Worm (Caenorhabditis elegans) whole organism, young adult: ENCODE measurements around the gene tir-1.

Source experiments
- F49E8.2 ChIP-seq: sonication (generic microtip); optimal IDR thresholded peaks from 3 replicates; lab custom pipeline; 2017; ENCODE audit warnings: missing genetic modification characterization, mild to moderate bottlenecking, missing compliant biosample characterization, antibody characterized with exemption, moderate library complexity; ENCODE audit not compliant: insufficient read depth
- T07F8.4 ChIP-seq: sonication (generic microtip); optimal IDR thresholded peaks from 2 replicates; lab custom pipeline; 2016; ENCODE audit warnings: mild to moderate bottlenecking, missing genetic modification characterization, moderate library complexity, missing compliant biosample characterization
- Y53F4B.3 ChIP-seq: fragments of 200-800 bp; sonication (Bioruptor generic); IDR thresholded peaks from 2 replicates; pipeline ENCODE4 v1.3.6; 2022; ENCODE audit warnings: missing genetic modification reagents, missing genetic modification characterization, missing compliant biosample characterization
- ZK185.1 ChIP-seq: sonication (generic microtip); optimal IDR thresholded peaks from 2 replicates; lab custom pipeline; 2016; ENCODE audit warnings: mild to moderate bottlenecking, missing genetic modification characterization, missing compliant biosample characterization; ENCODE audit not compliant: poor library complexity, severe bottlenecking
- aptf-3 ChIP-seq: fragments of 200-800 bp; sonication (Bioruptor generic); IDR thresholded peaks from 2 replicates; pipeline ENCODE4 v1.3.6; 2022; ENCODE audit warnings: missing genetic modification characterization, missing compliant biosample characterization
- attf-5 ChIP-seq: fragments of 200-800 bp; sonication (Bioruptor generic); optimal IDR thresholded peaks from 2 replicates; lab custom pipeline; 2018; ENCODE audit warnings: mild to moderate bottlenecking, missing genetic modification characterization, missing compliant biosample characterization
- bed-2 ChIP-seq: fragments of 200-800 bp; sonication (Bioruptor generic); IDR thresholded peaks from 2 replicates; pipeline ENCODE4 v1.3.6; 2022; ENCODE audit warnings: missing genetic modification reagents, missing genetic modification characterization, missing compliant biosample characterization
- cebp-1 ChIP-seq, 2 experiments: fragments of 200-800 bp in 1 of 2; sonication (Bioruptor generic) in 1 of 2; sonication (generic microtip) in 1 of 2; IDR thresholded peaks in 1 of 2; optimal IDR thresholded peaks in 1 of 2; 2 replicates each; pipeline versions ENCODE4 v1.3.6 to Lab custom; 2017 to 2022; ENCODE audit warnings: missing compliant biosample characterization in 2 of 2, missing genetic modification characterization in 2 of 2, mild to moderate bottlenecking in 1 of 2, missing genetic modification reagents in 1 of 2, moderate library complexity in 1 of 2
- cebp-2 ChIP-seq: fragments of 200-800 bp; sonication (Bioruptor generic); IDR thresholded peaks from 2 replicates; pipeline ENCODE4 v1.3.6; 2022; ENCODE audit warnings: missing genetic modification characterization, missing compliant biosample characterization
- ceh-40 ChIP-seq: fragments of 200-800 bp; sonication (Bioruptor generic); IDR thresholded peaks from 2 replicates; pipeline ENCODE4 v1.3.6; 2022; ENCODE audit warnings: missing genetic modification characterization, missing compliant biosample characterization
- ceh-79 ChIP-seq: sonication (generic microtip); optimal IDR thresholded peaks from 2 replicates; lab custom pipeline; 2017; ENCODE audit warnings: mild to moderate bottlenecking, missing genetic modification characterization, missing compliant biosample characterization
- chd-7 ChIP-seq: sonication (generic microtip); optimal IDR thresholded peaks from 2 replicates; lab custom pipeline; 2016; ENCODE audit warnings: mild to moderate bottlenecking, missing genetic modification characterization, moderate library complexity, missing compliant biosample characterization
- die-1 ChIP-seq: sonication (generic microtip); optimal IDR thresholded peaks from 2 replicates; lab custom pipeline; 2016; ENCODE audit warnings: missing genotype, mild to moderate bottlenecking, missing genetic modification characterization, missing compliant biosample characterization
- dox-1 ChIP-seq: fragments of 200-800 bp; sonication (Bioruptor generic); IDR thresholded peaks from 2 replicates; pipeline ENCODE4 v1.3.6; 2022; ENCODE audit warnings: missing genetic modification reagents, missing genetic modification characterization, missing compliant biosample characterization
- egl-44 ChIP-seq: fragments of 200-800 bp; sonication (Bioruptor generic); IDR thresholded peaks from 2 replicates; pipeline ENCODE4 v1.3.6; 2022; ENCODE audit warnings: missing genetic modification reagents, missing genetic modification characterization, missing compliant biosample characterization
- ets-4 ChIP-seq: fragments of 200-800 bp; sonication (Bioruptor generic); optimal IDR thresholded peaks from 2 replicates; lab custom pipeline; 2018; ENCODE audit warnings: mild to moderate bottlenecking, missing genetic modification characterization, missing compliant biosample characterization
- hmg-1.2 ChIP-seq: fragments of 200-800 bp; sonication (Bioruptor generic); IDR thresholded peaks from 2 replicates; pipeline ENCODE4 v1.3.6; 2022; ENCODE audit warnings: missing genetic modification reagents, missing genetic modification characterization, missing compliant biosample characterization
- let-526 ChIP-seq: fragments of 200-800 bp; sonication (Bioruptor generic); IDR thresholded peaks from 2 replicates; pipeline ENCODE4 v1.3.6; 2022; ENCODE audit warnings: missing genetic modification reagents, missing genetic modification characterization, missing compliant biosample characterization
- lin-35 ChIP-seq, 3 experiments: fragments of 150-350 bp in 2 of 3; sonication (generic microtip) in 1 of 3; optimal IDR thresholded peaks; 2 replicates each; lab custom pipeline; 2014 to 2018; ENCODE audit warnings: missing biosample characterization in 3 of 3, missing genetic modification characterization in 3 of 3, missing genetic modification reagents in 3 of 3
- lin-40 ChIP-seq: sonication (generic microtip); optimal IDR thresholded peaks from 2 replicates; lab custom pipeline; 2016; ENCODE audit warnings: missing genetic modification characterization, mild to moderate bottlenecking, missing compliant biosample characterization, missing genotype, missing genetic modification reagents
- lir-1 ChIP-seq: fragments of 200-800 bp; sonication (Bioruptor generic); conservative IDR thresholded peaks from 2 replicates; pipeline ENCODE4 v1.3.6; 2022; ENCODE audit warnings: missing genetic modification reagents, missing genetic modification characterization, missing compliant biosample characterization
- lsy-27 ChIP-seq: sonication (generic microtip); optimal IDR thresholded peaks from 2 replicates; lab custom pipeline; 2017; ENCODE audit warnings: missing genetic modification characterization, mild to moderate bottlenecking, missing compliant biosample characterization, antibody characterized with exemption, missing genotype, borderline replicate concordance; ENCODE audit not compliant: insufficient read depth
- mcd-1 ChIP-seq: fragments of 200-800 bp; sonication (Bioruptor generic); IDR thresholded peaks from 2 replicates; pipeline ENCODE4 v1.3.6; 2022; ENCODE audit warnings: missing genetic modification reagents, missing genetic modification characterization, missing compliant biosample characterization
- nfyb-1 ChIP-seq: fragments of 200-800 bp; sonication (Bioruptor generic); IDR thresholded peaks from 2 replicates; pipeline ENCODE4 v1.3.6; 2022; ENCODE audit warnings: missing genetic modification reagents, missing genetic modification characterization, missing compliant biosample characterization
- nhr-80 ChIP-seq: sonication (generic microtip); optimal IDR thresholded peaks from 2 replicates; lab custom pipeline; 2016; ENCODE audit warnings: missing genetic modification characterization, missing compliant biosample characterization
- pha-4 ChIP-seq: fragments of 150-350 bp; sonication (generic microtip); optimal IDR thresholded peaks from 2 replicates; lab custom pipeline; 2014; ENCODE audit warnings: missing biosample characterization, missing genetic modification reagents, missing genetic modification characterization
- snpc-3.4 ChIP-seq: sonication (generic microtip); optimal IDR thresholded peaks from 2 replicates; lab custom pipeline; 2017; ENCODE audit warnings: missing genetic modification characterization, mild to moderate bottlenecking, missing compliant biosample characterization, antibody characterized with exemption, moderate library complexity, missing genotype, missing genetic modification reagents
- snpc-4 ChIP-seq, 5 experiments: fragments of 150-350 bp in 1 of 5; sonication (generic microtip) in 4 of 5; optimal IDR thresholded peaks; 2 replicates each; lab custom pipeline; 2014 to 2018; ENCODE audit warnings: missing genetic modification characterization in 5 of 5, missing biosample characterization in 3 of 5, antibody characterized with exemption in 2 of 5, mild to moderate bottlenecking in 2 of 5, missing compliant biosample characterization in 2 of 5, missing genotype in 2 of 5, moderate library complexity in 2 of 5, missing genetic modification reagents in 1 of 5
- somi-1 ChIP-seq: fragments of 200-800 bp; sonication (Bioruptor generic); optimal IDR thresholded peaks from 2 replicates; lab custom pipeline; 2018; ENCODE audit warnings: mild to moderate bottlenecking, missing genetic modification characterization, missing compliant biosample characterization
- sptf-2 ChIP-seq: fragments of 200-800 bp; sonication (Bioruptor generic); optimal IDR thresholded peaks from 2 replicates; lab custom pipeline; 2018; ENCODE audit warnings: mild to moderate bottlenecking, missing genetic modification characterization, missing compliant biosample characterization
- tbp1 ChIP-seq: fragments of 200-800 bp; sonication (Bioruptor generic); optimal IDR thresholded peaks from 2 replicates; lab custom pipeline; 2018; ENCODE audit warnings: mild to moderate bottlenecking, missing genetic modification characterization, missing compliant biosample characterization
- ztf-26 ChIP-seq: sonication (generic microtip); optimal IDR thresholded peaks from 2 replicates; lab custom pipeline; 2017; ENCODE audit warnings: missing genetic modification characterization, missing compliant biosample characterization

Gene tir-1

ce11 chrIII:3887586-3887985 lies 13.9 kb downstream of the tir-1 start:
- TF ChIP-seq cebp-1 (GFP tag; IDR thresholded peaks at IDR 0.05; lab: Robert Waterston, UW) (no peak), cebp-1 (tag; optimal IDR thresholded peaks at IDR 0.05; lab: Kevin White, UChicago) (peak; percentile 48), ceh-79 (tag; lab: Kevin White, UChicago) (no peak), snpc-3.4 (no peak), bed-2 (GFP tag; lab: Robert Waterston, UW) (no peak), ztf-26 (tag; lab: Kevin White, UChicago) (no peak), hmg-1.2 (GFP tag; lab: Robert Waterston, UW) (peak; percentile 24; the same call in 1 of the 2 replicates), nhr-80 (tag; lab: Kevin White, UChicago) (peak; percentile 91), lsy-27 (tag; lab: Kevin White, UChicago) (no peak), die-1 (tag; lab: Kevin White, UChicago) (no peak), lin-35 (GFP tag; optimal IDR thresholded peaks at IDR 0.05; lab: Kevin White, UChicago) (no peak), let-526 (GFP tag; lab: Robert Waterston, UW) (no peak), sptf-2 (GFP tag; lab: Kevin White, UChicago) (no peak), dox-1 (GFP tag; lab: Robert Waterston, UW) (peak; percentile 74), ceh-40 (GFP tag; lab: Robert Waterston, UW) (no peak), attf-5 (GFP tag; lab: Kevin White, UChicago) (peak; percentile 12), aptf-3 (no peak), lir-1 (GFP tag; lab: Robert Waterston, UW) (no peak)

- TF ChIP-seq lin-35 (GFP tag; optimal IDR thresholded peaks at IDR 0.05; lab: Kevin White, UChicago), result no peak
- 0 out of 2 replicates have a peak, but pooled peaks have one; percentile 12 for TF ChIP-seq hmg-1.2 (GFP tag; lab: Robert Waterston, UW)
These were observed 18.3 kb downstream of the tir-1 start for ce11 chrIII:3883146-3883545.

ce11 chrIII:3878986-3879756 lies 22.3 kb downstream of the tir-1 start:
- TF ChIP-seq somi-1 (GFP tag; lab: Kevin White, UChicago) (no peak), snpc-4 (GFP tag; optimal IDR thresholded peaks at IDR 0.05; lab: Kevin White, UChicago) (no peak), snpc-4 (tag; optimal IDR thresholded peaks at IDR 0.05; lab: Kevin White, UChicago) (peak in 2 of 4 experiments; percentile 20 to 40), T07F8.4 (tag; lab: Kevin White, UChicago) (no peak), cebp-1 (GFP tag; IDR thresholded peaks at IDR 0.05; lab: Robert Waterston, UW) (no peak), cebp-1 (tag; optimal IDR thresholded peaks at IDR 0.05; lab: Kevin White, UChicago) (peak; percentile 75), mcd-1 (GFP tag; lab: Robert Waterston, UW) (no peak)

ce11 chrIII:3876197-3876897 lies 25.1 kb downstream of the tir-1 start:
- TF ChIP-seq nhr-80 (tag; lab: Kevin White, UChicago) (peak; percentile 9), cebp-2 (GFP tag; lab: Robert Waterston, UW) (0 out of 2 replicates have a peak, but pooled peaks have one; percentile 34), lir-1 (GFP tag; lab: Robert Waterston, UW) (no peak)

- TF ChIP-seq ZK185.1 (peak; percentile 6), chd-7 (peak; percentile 36), pha-4 (peak; percentile 32), Y53F4B.3 (GFP tag; lab: Robert Waterston, UW) (no peak), hmg-1.2 (GFP tag; lab: Robert Waterston, UW) (no peak), cebp-1 (GFP tag; IDR thresholded peaks at IDR 0.05; lab: Robert Waterston, UW) (peak; percentile 18; the same call in 1 of the 2 replicates), cebp-1 (tag; optimal IDR thresholded peaks at IDR 0.05; lab: Kevin White, UChicago) (peak; percentile 60), lin-40 (tag; lab: Kevin White, UChicago) (peak; percentile 22), ets-4 (GFP tag; lab: Kevin White, UChicago) (no peak), tbp1 (no peak), nhr-80 (tag; lab: Kevin White, UChicago) (peak; percentile 9), egl-44 (GFP tag; lab: Robert Waterston, UW) (0 out of 2 replicates have a peak, but pooled peaks have one; percentile 53), nfyb-1 (GFP tag; lab: Robert Waterston, UW) (peak; percentile 48; the same call in 1 of the 2 replicates), attf-5 (GFP tag; lab: Kevin White, UChicago) (no peak), F49E8.2 (tag; lab: Kevin White, UChicago) (no peak)
These were observed 25.8 kb downstream of the tir-1 start for ce11 chrIII:3875608-3876007.
